Fruit fly (Drosophila melanogaster) S2 (cell line): ENCODE data around the gene CG14440.

Source experiments
- CG8478 ChIP-seq: fragments of >200 bp; optimal IDR thresholded peaks from 2 replicates; lab custom pipeline; 2018
- CTCF ChIP-seq, 2 experiments: fragments of >200 bp; optimal IDR thresholded peaks; 2 replicates each; lab custom pipeline; 2018

DNA sequence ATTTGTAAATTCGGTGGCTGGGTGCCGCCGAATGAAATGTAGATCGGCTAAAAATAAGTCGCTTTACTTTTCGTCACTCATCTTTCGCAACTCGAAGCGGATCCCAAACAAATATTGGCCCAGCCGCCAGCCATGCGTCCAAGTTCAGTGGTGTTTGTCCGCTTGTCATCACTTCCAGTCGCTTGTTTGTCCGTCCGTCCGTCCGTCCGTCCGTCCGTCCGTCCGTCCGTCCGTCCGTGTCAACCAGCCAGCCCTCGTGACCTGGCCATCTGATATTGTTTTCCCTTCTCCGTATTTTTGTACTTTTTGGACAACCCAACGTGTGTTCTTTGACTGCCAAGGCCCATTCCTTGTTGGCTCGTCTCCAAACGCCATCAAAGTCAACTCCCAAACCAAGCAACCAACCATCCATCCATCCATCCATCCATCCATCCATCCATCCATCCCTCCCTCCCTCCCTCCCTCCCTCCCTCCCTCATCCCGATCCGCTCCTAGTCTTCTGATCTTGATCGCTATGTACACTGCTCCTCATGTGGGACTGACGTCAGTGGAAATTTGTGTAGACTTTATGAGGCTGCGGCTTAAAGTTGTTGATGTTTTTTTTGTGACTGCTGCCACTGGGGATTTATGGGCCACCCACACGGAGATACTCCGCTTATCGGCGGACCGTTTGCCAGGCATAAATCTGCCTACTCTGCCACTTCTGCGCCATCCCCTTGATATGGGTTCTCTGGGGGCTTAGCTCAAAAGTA is 35.1 kb upstream of the CG14440 start:
- TF ChIP-seq CTCF (optimal IDR thresholded peaks at IDR 0.05; lab: Kevin White, UChicago), result no peak
- TF ChIP-seq CG8478 (lab: Kevin White, UChicago), result no peak
